Worm (Caenorhabditis elegans) whole organism, midembryonic: ENCODE results near the gene ttr-36.

Source experiments
- T22C8.4 ChIP-seq: fragments of 200-800 bp; sonication (Bioruptor generic); IDR thresholded peaks from 2 replicates; pipeline ENCODE4 v1.3.6; 2022; ENCODE audit warnings: missing genetic modification characterization, missing compliant biosample characterization
- cog-1 ChIP-seq: sonication (generic microtip); optimal IDR thresholded peaks from 2 replicates; lab custom pipeline; 2016; ENCODE audit warnings: missing genetic modification characterization, missing compliant biosample characterization
- flt-1 ChIP-seq: fragments of 200-800 bp; sonication (Bioruptor generic); IDR thresholded peaks from 2 replicates; pipeline ENCODE4 v1.3.6; 2022; ENCODE audit warnings: missing genetic modification characterization, missing compliant biosample characterization
- med-1 ChIP-seq: sonication (generic microtip); optimal IDR thresholded peaks from 2 replicates; lab custom pipeline; 2017; ENCODE audit warnings: missing genetic modification characterization, mild to moderate bottlenecking, missing compliant biosample characterization, antibody characterized with exemption, missing genetic modification reagents; ENCODE audit not compliant: insufficient read depth
- tab-1 ChIP-seq: fragments of 200-800 bp; sonication (Bioruptor generic); IDR thresholded peaks from 2 replicates; pipeline ENCODE4 v1.3.6; 2022; ENCODE audit warnings: missing genetic modification characterization, missing compliant biosample characterization
- ztf-29 ChIP-seq: fragments of 200-800 bp; sonication (Bioruptor generic); IDR thresholded peaks from 2 replicates; pipeline ENCODE4 v1.3.6; 2022; ENCODE audit warnings: missing genetic modification reagents, missing genetic modification characterization, missing compliant biosample characterization

- TF ChIP-seq tab-1 (GFP tag; lab: Robert Waterston, UW) (no peak), T22C8.4 (GFP tag; lab: Robert Waterston, UW) (no peak), ztf-29 (no peak), cog-1 (tag; lab: Kevin White, UChicago) (no peak), med-1 (GFP tag; lab: Kevin White, UChicago) (no peak), flt-1 (GFP tag; lab: Robert Waterston, UW) (no peak)
Observed at ce11 chrX:6519946-6520345, 9.2 kb downstream of the ttr-36 start.
